Fruit fly (Drosophila melanogaster) whole organism, embryonic: ENCODE measurements around the gene yrt.

ENCODE experiments used
- Abd-B ChIP-seq: fragments of 200-800 bp; sonication (Bioruptor generic); optimal IDR thresholded peaks from 2 replicates; lab custom pipeline; 2018; ENCODE audit warnings: missing biosample characterization, mild to moderate bottlenecking, missing genetic modification characterization, moderate library complexity
- Atf3 ChIP-seq: fragments of 200-800 bp; sonication (Bioruptor generic); optimal IDR thresholded peaks from 3 replicates; lab custom pipeline; 2016; ENCODE audit warnings: missing biosample characterization, missing genetic modification characterization
- Bgb ChIP-seq: fragments of 200-800 bp; sonication (Bioruptor generic); IDR thresholded peaks from 2 replicates; pipeline ENCODE4 v1.3.6; 2022; ENCODE audit warnings: missing biosample characterization, missing genetic modification characterization; ENCODE audit not compliant: partially characterized antibody
- CG10147 ChIP-seq: fragments of 200-800 bp; sonication (Bioruptor generic); optimal IDR thresholded peaks from 2 replicates; lab custom pipeline; 2019; ENCODE audit warnings: missing biosample characterization, mild to moderate bottlenecking, missing genetic modification characterization, moderate library complexity
- CG10462 ChIP-seq: fragments of 200-800 bp; sonication (Bioruptor generic); optimal IDR thresholded peaks from 2 replicates; lab custom pipeline; 2016; ENCODE audit warnings: missing biosample characterization, missing genetic modification characterization
- CG10543 ChIP-seq: fragments of 200-800 bp; sonication (Bioruptor generic); optimal IDR thresholded peaks from 3 replicates; lab custom pipeline; 2017; ENCODE audit warnings: missing biosample characterization, mild to moderate bottlenecking, missing genetic modification characterization, moderate library complexity
- CG12236 ChIP-seq: fragments of 200-800 bp; sonication (Bioruptor generic); optimal IDR thresholded peaks from 2 replicates; lab custom pipeline; 2016; ENCODE audit warnings: missing biosample characterization, missing genetic modification characterization
- CG13296 ChIP-seq: fragments of 200-800 bp; sonication (Bioruptor generic); optimal IDR thresholded peaks from 3 replicates; lab custom pipeline; 2018; ENCODE audit warnings: missing biosample characterization, mild to moderate bottlenecking, missing genetic modification characterization
- CG13775 ChIP-seq: fragments of 200-800 bp; sonication (Bioruptor generic); optimal IDR thresholded peaks from 3 replicates; lab custom pipeline; 2017; ENCODE audit warnings: missing biosample characterization, mild to moderate bottlenecking, missing genetic modification characterization
- CG14441 ChIP-seq: fragments of 200-800 bp; sonication (Bioruptor generic); IDR thresholded peaks from 2 replicates; pipeline ENCODE4 v1.3.6; 2022; ENCODE audit warnings: missing biosample characterization, missing genetic modification characterization
- CG15269 ChIP-seq: fragments of 200-800 bp; sonication (Bioruptor generic); optimal IDR thresholded peaks from 2 replicates; lab custom pipeline; 2018; ENCODE audit warnings: missing biosample characterization, mild to moderate bottlenecking, missing genetic modification characterization, moderate library complexity
- CG16779 ChIP-seq: fragments of 200-800 bp; sonication (Bioruptor generic); IDR thresholded peaks from 2 replicates; pipeline ENCODE4 v1.3.6; 2022; ENCODE audit warnings: missing biosample characterization, missing genetic modification characterization
- CG2129 ChIP-seq: fragments of 200-800 bp; sonication (Bioruptor generic); IDR thresholded peaks from 2 replicates; pipeline ENCODE4 v1.3.6; 2022; ENCODE audit warnings: missing biosample characterization, missing genetic modification characterization; ENCODE audit not compliant: partially characterized antibody
- CG2889 ChIP-seq: fragments of 200-800 bp; sonication (Bioruptor generic); IDR thresholded peaks from 3 replicates; pipeline ENCODE4 v1.3.6; 2022; ENCODE audit warnings: missing biosample characterization, missing genetic modification characterization
- CG3065 ChIP-seq: fragments of 200-800 bp; sonication (Bioruptor generic); optimal IDR thresholded peaks from 2 replicates; lab custom pipeline; 2016; ENCODE audit warnings: missing biosample characterization, missing genetic modification characterization
- CG31441 ChIP-seq: fragments of 200-800 bp; sonication (Bioruptor generic); IDR thresholded peaks from 2 replicates; pipeline ENCODE4 v1.3.6; 2022; ENCODE audit warnings: missing biosample characterization, missing genetic modification characterization
- CG32767 ChIP-seq: fragments of 200-800 bp; sonication (Bioruptor generic); IDR thresholded peaks from 2 replicates; pipeline ENCODE4 v1.3.6; 2022; ENCODE audit warnings: missing biosample characterization, missing genetic modification characterization
- CG4424 ChIP-seq: fragments of 200-800 bp; sonication (Bioruptor generic); optimal IDR thresholded peaks from 3 replicates; lab custom pipeline; 2016; ENCODE audit warnings: missing biosample characterization, missing genetic modification characterization
- CG4707 ChIP-seq: fragments of 200-800 bp; sonication (Bioruptor generic); optimal IDR thresholded peaks from 2 replicates; lab custom pipeline; 2018; ENCODE audit warnings: missing biosample characterization, mild to moderate bottlenecking, missing genetic modification characterization, moderate library complexity
- CG6254 ChIP-seq: fragments of 200-800 bp; sonication (Bioruptor generic); optimal IDR thresholded peaks from 3 replicates; lab custom pipeline; 2017; ENCODE audit warnings: mild to moderate bottlenecking, missing biosample characterization, missing genetic modification reagents, missing genetic modification characterization
- CG7839 ChIP-seq: fragments of 200-800 bp; sonication (Bioruptor generic); optimal IDR thresholded peaks from 3 replicates; lab custom pipeline; 2018; ENCODE audit warnings: missing biosample characterization, mild to moderate bottlenecking, missing genetic modification characterization, moderate library complexity
- CG8478 ChIP-seq: fragments of >200 bp; optimal IDR thresholded peaks from 2 replicates; lab custom pipeline; 2018
- CG9437 ChIP-seq: fragments of 200-800 bp; sonication (Bioruptor generic); optimal IDR thresholded peaks from 2 replicates; lab custom pipeline; 2018; ENCODE audit warnings: missing biosample characterization, mild to moderate bottlenecking, missing genetic modification characterization
- CG9727 ChIP-seq: fragments of 200-800 bp; sonication (Bioruptor generic); optimal IDR thresholded peaks from 3 replicates; lab custom pipeline; 2017; ENCODE audit warnings: missing biosample characterization, mild to moderate bottlenecking, missing genetic modification characterization
- Dp ChIP-seq: fragments of 200-800 bp; sonication (Bioruptor generic); optimal IDR thresholded peaks from 2 replicates; lab custom pipeline; 2018; ENCODE audit warnings: missing biosample characterization, mild to moderate bottlenecking, missing genetic modification characterization, moderate library complexity
- Hey ChIP-seq: fragments of 200-800 bp; sonication (Bioruptor generic); optimal IDR thresholded peaks from 3 replicates; lab custom pipeline; 2018; ENCODE audit warnings: missing biosample characterization, mild to moderate bottlenecking, missing genetic modification characterization
- Mad ChIP-seq: fragments of 200-800 bp; sonication (Bioruptor generic); optimal IDR thresholded peaks from 2 replicates; lab custom pipeline; 2016; ENCODE audit warnings: missing biosample characterization, missing genetic modification characterization
- NC2β ChIP-seq: fragments of 200-800 bp; sonication (Bioruptor generic); optimal IDR thresholded peaks from 2 replicates; lab custom pipeline; 2016; ENCODE audit warnings: missing biosample characterization, missing genetic modification characterization
- NK7.1 ChIP-seq: fragments of 200-800 bp; sonication (Bioruptor generic); optimal IDR thresholded peaks from 3 replicates; lab custom pipeline; 2016; ENCODE audit warnings: missing biosample characterization, missing genetic modification characterization
- PHDP ChIP-seq: fragments of 200-800 bp; sonication (Bioruptor generic); optimal IDR thresholded peaks from 3 replicates; lab custom pipeline; 2018; ENCODE audit warnings: missing biosample characterization, mild to moderate bottlenecking, missing genetic modification characterization, moderate library complexity
- Xbp1 ChIP-seq: fragments of 200-800 bp; sonication (Bioruptor generic); optimal IDR thresholded peaks from 3 replicates; lab custom pipeline; 2016; ENCODE audit warnings: missing biosample characterization, mild to moderate bottlenecking, missing genetic modification characterization
- ara ChIP-seq: fragments of 200-800 bp; sonication (Bioruptor generic); IDR thresholded peaks from 2 replicates; pipeline ENCODE4 v1.3.6; 2022; ENCODE audit warnings: missing biosample characterization, missing genetic modification characterization
- crol ChIP-seq: fragments of 200-800 bp; sonication (Bioruptor generic); IDR thresholded peaks from 2 replicates; pipeline ENCODE4 v1.3.6; 2022; ENCODE audit warnings: missing biosample characterization, missing genetic modification characterization
- dati ChIP-seq: fragments of 200-800 bp; sonication (Bioruptor generic); IDR thresholded peaks from 2 replicates; pipeline ENCODE4 v1.3.6; 2022; ENCODE audit warnings: missing biosample characterization, missing genetic modification characterization
- dpn ChIP-seq, 2 experiments: fragments of 200-800 bp; sonication (Bioruptor generic); optimal IDR thresholded peaks; 3 replicates each; lab custom pipeline; 2016; ENCODE audit warnings: missing biosample characterization in 2 of 2, missing genetic modification characterization in 2 of 2
- exex ChIP-seq: fragments of 200-800 bp; sonication (Bioruptor generic); optimal IDR thresholded peaks from 4 replicates; lab custom pipeline; 2018; ENCODE audit warnings: missing biosample characterization, mild to moderate bottlenecking, missing genetic modification characterization, moderate library complexity
- eyg ChIP-seq: fragments of 200-800 bp; sonication (Bioruptor generic); optimal IDR thresholded peaks from 3 replicates; lab custom pipeline; 2016; ENCODE audit warnings: missing biosample characterization, missing genetic modification characterization
- gcm ChIP-seq: fragments of 200-800 bp; sonication (Bioruptor generic); optimal IDR thresholded peaks from 2 replicates; lab custom pipeline; 2019; ENCODE audit warnings: missing biosample characterization, mild to moderate bottlenecking, missing genetic modification characterization, moderate library complexity
- ind ChIP-seq: fragments of 200-800 bp; sonication (Bioruptor generic); optimal IDR thresholded peaks from 3 replicates; lab custom pipeline; 2016; ENCODE audit warnings: missing biosample characterization, missing genetic modification characterization
- lov ChIP-seq, 2 experiments: fragments of 200-800 bp in 1 of 2; fragments of >200 bp in 1 of 2; sonication (Bioruptor generic) in 1 of 2; IDR thresholded peaks in 1 of 2; optimal IDR thresholded peaks in 1 of 2; 2 replicates in 1 of 2; 3 replicates in 1 of 2; pipeline versions ENCODE4 v1.3.6 to Lab custom; 2017 to 2022; ENCODE audit warnings: missing biosample characterization in 1 of 2, missing genetic modification characterization in 1 of 2
- mld ChIP-seq: fragments of 200-800 bp; sonication (Bioruptor generic); IDR thresholded peaks from 3 replicates; pipeline ENCODE4 v1.3.6; 2022; ENCODE audit warnings: missing biosample characterization, missing genetic modification characterization; ENCODE audit not compliant: partially characterized antibody
- oc ChIP-seq: fragments of 200-800 bp; sonication (Bioruptor generic); optimal IDR thresholded peaks from 2 replicates; lab custom pipeline; 2018; ENCODE audit warnings: missing biosample characterization, mild to moderate bottlenecking, missing genetic modification characterization, moderate library complexity
- p53 ChIP-seq: fragments of 200-800 bp; sonication (Bioruptor generic); optimal IDR thresholded peaks from 2 replicates; lab custom pipeline; 2016; ENCODE audit warnings: missing biosample characterization, missing genetic modification characterization
- ranshi ChIP-seq: fragments of 200-800 bp; sonication (Bioruptor generic); IDR thresholded peaks from 2 replicates; pipeline ENCODE4 v1.3.6; 2022; ENCODE audit warnings: missing biosample characterization, missing genetic modification characterization
- tio ChIP-seq: fragments of 200-800 bp; sonication (Bioruptor generic); optimal IDR thresholded peaks from 2 replicates; lab custom pipeline; 2017; ENCODE audit warnings: missing biosample characterization, missing genetic modification characterization, inconsistent platforms
- tna ChIP-seq: fragments of 200-800 bp; sonication (Bioruptor generic); IDR thresholded peaks from 2 replicates; pipeline ENCODE4 v1.3.6; 2022; ENCODE audit warnings: missing biosample characterization, missing genetic modification characterization; ENCODE audit not compliant: partially characterized antibody
- usp ChIP-seq: fragments of >200 bp; optimal IDR thresholded peaks from 2 replicates; lab custom pipeline; 2017; ENCODE audit warnings: missing biosample characterization, missing genetic modification characterization
- vnd ChIP-seq: fragments of 200-800 bp; sonication (Bioruptor generic); IDR thresholded peaks from 3 replicates; pipeline ENCODE4 v1.3.6; 2022; ENCODE audit warnings: missing biosample characterization, missing genetic modification characterization; ENCODE audit not compliant: partially characterized antibody
- zfh1 ChIP-seq: fragments of 200-800 bp; sonication (Bioruptor generic); IDR thresholded peaks from 3 replicates; pipeline ENCODE4 v1.3.6; 2022; ENCODE audit warnings: missing biosample characterization, missing genetic modification characterization

The yrt gene

dm6 chr3R:13381744-13382435 lies 52.9 kb downstream of the yrt start, which contains the start of the genes mRpS21 and Droj2 (continued):
- peak; percentile 7 for TF ChIP-seq eyg (GFP tag; lab: Kevin White, UChicago)
- no peak for TF ChIP-seq ara (GFP tag; lab: Robert Waterston, UW)
- TF ChIP-seq exex = peak; percentile 40
- TF ChIP-seq CG10543 (GFP tag; lab: Kevin White, UChicago) = peak; percentile 81
- no peak for TF ChIP-seq crol (GFP tag; lab: Robert Waterston, UW)
- no peak for TF ChIP-seq gcm (GFP tag; lab: Kevin White, UChicago)
- no peak for TF ChIP-seq mld
- no peak for TF ChIP-seq lov (optimal IDR thresholded peaks at IDR 0.05; lab: Kevin White, UChicago)
- TF ChIP-seq lov (GFP tag; IDR thresholded peaks at IDR 0.05; lab: Robert Waterston, UW) = no peak
- TF ChIP-seq CG3065 (GFP tag; lab: Kevin White, UChicago) = no peak
- no peak for TF ChIP-seq CG8478
- TF ChIP-seq CG13775 (GFP tag; lab: Kevin White, UChicago) = peak; percentile 56
- TF ChIP-seq p53 = no peak
- peak; percentile 37; the same call in 1 of the 2 replicates for TF ChIP-seq ranshi
- no peak; the same call in 2 of the 3 replicates for TF ChIP-seq vnd (GFP tag; lab: Robert Waterston, UW)
- no peak for TF ChIP-seq tio (GFP tag; lab: Kevin White, UChicago)
- TF ChIP-seq Xbp1 = peak; percentile 61
- peak; percentile 60 for TF ChIP-seq CG10147 (GFP tag; lab: Kevin White, UChicago)
- peak; percentile 36 for TF ChIP-seq CG4424 (GFP tag; lab: Kevin White, UChicago)
- TF ChIP-seq CG16779 (GFP tag; lab: Robert Waterston, UW) = no peak
- no peak for TF ChIP-seq CG2129 (GFP tag; lab: Robert Waterston, UW)
- no peak for TF ChIP-seq CG12236 (GFP tag; lab: Kevin White, UChicago)
- peak; percentile 50 to 52 for TF ChIP-seq dpn (GFP tag; optimal IDR thresholded peaks at IDR 0.05; lab: Kevin White, UChicago)
- TF ChIP-seq CG10462 (GFP tag; lab: Kevin White, UChicago) = no peak
- TF ChIP-seq ind (GFP tag; lab: Kevin White, UChicago) = peak; percentile 63
- no peak for TF ChIP-seq tna (GFP tag; lab: Robert Waterston, UW)
- peak; percentile 37 for TF ChIP-seq Dp (GFP tag; lab: Kevin White, UChicago)
- TF ChIP-seq CG9727 (GFP tag; lab: Kevin White, UChicago) = peak; percentile 40
- TF ChIP-seq Mad (GFP tag; lab: Kevin White, UChicago) = peak; percentile 29
- peak; percentile 50 for TF ChIP-seq CG7839 (tag; lab: Kevin White, UChicago)
- TF ChIP-seq CG2889 = no peak
- TF ChIP-seq PHDP (tag; lab: Kevin White, UChicago) = peak; percentile 67
- TF ChIP-seq zfh1 (GFP tag; lab: Robert Waterston, UW) = 0 out of 3 replicates have a peak, but pooled peaks have one; percentile 28
- TF ChIP-seq Abd-B (GFP tag; lab: Kevin White, UChicago) = peak; percentile 52
- TF ChIP-seq oc = no peak
- TF ChIP-seq CG15269 (tag; lab: Kevin White, UChicago) = peak; percentile 46
- no peak for TF ChIP-seq CG4707
- TF ChIP-seq CG13296 (GFP tag; lab: Kevin White, UChicago) = peak; percentile 37
- TF ChIP-seq CG6254 = no peak
- peak; percentile 21 for TF ChIP-seq NC2β (GFP tag; lab: Kevin White, UChicago)
- peak; percentile 69 for TF ChIP-seq CG31441 (GFP tag; lab: Robert Waterston, UW)
- no peak for TF ChIP-seq dati
- peak; percentile 6 for TF ChIP-seq NK7.1 (GFP tag; lab: Kevin White, UChicago)
- no peak for TF ChIP-seq Bgb (GFP tag; lab: Robert Waterston, UW)
- TF ChIP-seq usp (GFP tag; lab: Kevin White, UChicago) = no peak
- TF ChIP-seq Atf3 (GFP tag; lab: Kevin White, UChicago) = no peak
- no peak for TF ChIP-seq CG32767 (GFP tag; lab: Robert Waterston, UW)
- peak; percentile 20 for TF ChIP-seq CG9437
- no peak for TF ChIP-seq Hey (tag; lab: Kevin White, UChicago)
- peak; percentile 14; the same call in 1 of the 2 replicates for TF ChIP-seq CG14441 (GFP tag; lab: Robert Waterston, UW)
